Fruit fly (Drosophila melanogaster) whole organism, embryonic: ENCODE measurements around the gene Vsx1.
A peak's percentile ranks its signal among the peaks of the same experiment; 100 is the strongest.

Experiments
- CG11504 ChIP-seq: fragments of 200-800 bp; sonication (Bioruptor generic); optimal IDR thresholded peaks from 3 replicates; lab custom pipeline; 2019; ENCODE audit warnings: missing biosample characterization, mild to moderate bottlenecking, missing genetic modification characterization, moderate library complexity
- CG11560 ChIP-seq: fragments of 200-800 bp; sonication (Bioruptor generic); IDR thresholded peaks from 3 replicates; pipeline ENCODE4 v1.3.6; 2022; ENCODE audit warnings: missing biosample characterization, missing genetic modification characterization
- CG12659 ChIP-seq: fragments of 200-800 bp; sonication (Bioruptor generic); optimal IDR thresholded peaks from 3 replicates; lab custom pipeline; 2017; ENCODE audit warnings: mild to moderate bottlenecking, missing biosample characterization, missing genetic modification reagents, missing genetic modification characterization
- CG1832 ChIP-seq: fragments of 200-800 bp; sonication (Bioruptor generic); optimal IDR thresholded peaks from 2 replicates; lab custom pipeline; 2017; ENCODE audit warnings: missing biosample characterization, mild to moderate bottlenecking, missing genetic modification characterization, inconsistent platforms
- CG32767 ChIP-seq: fragments of 200-800 bp; sonication (Bioruptor generic); IDR thresholded peaks from 2 replicates; pipeline ENCODE4 v1.3.6; 2022; ENCODE audit warnings: missing biosample characterization, missing genetic modification characterization
- CG8290 ChIP-seq, 3 experiments: fragments of 200-800 bp; sonication (Bioruptor generic); optimal IDR thresholded peaks; 2 replicates each; lab custom pipeline; 2016 to 2019; ENCODE audit warnings: missing biosample characterization in 3 of 3, missing genetic modification characterization in 3 of 3, mild to moderate bottlenecking in 2 of 3, moderate library complexity in 1 of 3
- CTCF ChIP-seq: fragments of 200-800 bp; sonication (Bioruptor generic); optimal IDR thresholded peaks from 2 replicates; lab custom pipeline; 2017; ENCODE audit warnings: missing biosample characterization, mild to moderate bottlenecking, missing genetic modification characterization, moderate library complexity
- Hr51 ChIP-seq, 2 experiments: fragments of 200-800 bp; sonication (Bioruptor generic); optimal IDR thresholded peaks; 2 replicates in 1 of 2; 3 replicates in 1 of 2; lab custom pipeline; 2016 to 2018; ENCODE audit warnings: missing biosample characterization in 2 of 2, missing genetic modification characterization in 2 of 2, mild to moderate bottlenecking in 1 of 2, moderate library complexity in 1 of 2
- Trl ChIP-seq, 3 experiments: fragments of >200 bp in 2 of 3; fragments of 200-800 bp in 1 of 3; sonication (Bioruptor generic) in 1 of 3; optimal IDR thresholded peaks; 2 replicates in 1 of 3; 3 replicates in 2 of 3; lab custom pipeline; 2016 to 2017; ENCODE audit warnings: missing biosample characterization in 1 of 3, missing genetic modification characterization in 1 of 3
- Usf ChIP-seq: fragments of 200-800 bp; sonication (Bioruptor generic); optimal IDR thresholded peaks from 2 replicates; lab custom pipeline; 2017; ENCODE audit warnings: missing genotype, missing biosample characterization, missing genetic modification characterization
- ash1 ChIP-seq: fragments of 200-800 bp; sonication (Bioruptor generic); optimal IDR thresholded peaks from 2 replicates; lab custom pipeline; 2018; ENCODE audit warnings: missing biosample characterization, mild to moderate bottlenecking, missing genetic modification characterization
- chif ChIP-seq, 2 experiments: fragments of 200-800 bp; sonication (Bioruptor generic); optimal IDR thresholded peaks; 3 replicates each; lab custom pipeline; 2016; ENCODE audit warnings: missing biosample characterization in 2 of 2, missing genetic modification characterization in 2 of 2
- eyg ChIP-seq: fragments of 200-800 bp; sonication (Bioruptor generic); optimal IDR thresholded peaks from 3 replicates; lab custom pipeline; 2016; ENCODE audit warnings: missing biosample characterization, missing genetic modification characterization
- lbe ChIP-seq: fragments of 200-800 bp; sonication (Bioruptor generic); optimal IDR thresholded peaks from 2 replicates; lab custom pipeline; 2016; ENCODE audit warnings: missing biosample characterization, mild to moderate bottlenecking, missing genetic modification characterization
- pnt ChIP-seq: fragments of 200-800 bp; sonication (Bioruptor generic); optimal IDR thresholded peaks from 3 replicates; lab custom pipeline; 2016; ENCODE audit warnings: missing biosample characterization, missing genetic modification characterization
- repo ChIP-seq: fragments of 200-800 bp; sonication (Bioruptor generic); optimal IDR thresholded peaks from 2 replicates; lab custom pipeline; 2016; ENCODE audit warnings: missing biosample characterization, missing genetic modification characterization
- shn ChIP-seq: fragments of 200-800 bp; sonication (Bioruptor generic); optimal IDR thresholded peaks from 3 replicates; lab custom pipeline; 2016; ENCODE audit warnings: missing biosample characterization, missing genetic modification characterization

The Vsx1 gene

DNA sequence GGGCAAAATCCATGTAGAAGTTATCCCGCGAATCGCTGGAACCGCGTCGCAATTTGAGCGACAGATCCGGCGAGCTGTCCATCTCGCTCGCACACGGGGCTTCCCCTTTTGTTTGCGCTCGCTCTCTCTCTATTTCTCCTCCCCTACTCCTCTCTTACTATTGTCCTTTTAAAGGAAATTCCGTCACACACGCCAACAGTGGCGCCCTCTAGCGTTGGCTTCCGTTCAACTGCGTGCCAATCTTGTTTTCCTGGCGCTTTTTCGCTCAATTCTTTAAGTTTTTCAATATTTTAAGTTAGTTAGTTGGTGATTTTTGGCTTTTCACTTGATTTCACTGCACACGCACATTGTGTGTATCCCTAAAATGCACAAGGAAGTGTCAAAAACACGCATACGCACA is 67.9 kb downstream of the Vsx1 start (continued):
- TF ChIP-seq ash1 (no peak), eyg (no peak), CG12659 (GFP tag; lab: Kevin White, UChicago) (no peak), Hr51 (GFP tag; optimal IDR thresholded peaks at IDR 0.05; lab: Kevin White, UChicago) (peak in 1 of 2 experiments; percentile 50), CG11560 (tag; lab: Robert Waterston, UW) (no peak), CTCF (GFP tag; lab: Kevin White, UChicago) (peak; percentile 87), shn (GFP tag; lab: Kevin White, UChicago) (no peak), CG11504 (tag; lab: Kevin White, UChicago) (no peak), Trl (optimal IDR thresholded peaks at IDR 0.05; lab: Kevin White, UChicago) (peak; percentile 5 to 31), Trl (GFP tag; optimal IDR thresholded peaks at IDR 0.05; lab: Kevin White, UChicago) (no peak), lbe (no peak), chif (GFP tag; optimal IDR thresholded peaks at IDR 0.05; lab: Kevin White, UChicago) (no peak), CG8290 (GFP tag; optimal IDR thresholded peaks at IDR 0.05; lab: Kevin White, UChicago) (no peak), CG8290 (tag; optimal IDR thresholded peaks at IDR 0.05; lab: Kevin White, UChicago) (no peak), CG1832 (GFP tag; lab: Kevin White, UChicago) (peak; percentile 34), repo (GFP tag; lab: Kevin White, UChicago) (no peak), Usf (no peak), CG32767 (0 out of 2 replicates have a peak, but pooled peaks have one; percentile 34), pnt (no peak)
